Worm (Caenorhabditis elegans): ENCODE data around the gene F42A9.7.

DNA sequence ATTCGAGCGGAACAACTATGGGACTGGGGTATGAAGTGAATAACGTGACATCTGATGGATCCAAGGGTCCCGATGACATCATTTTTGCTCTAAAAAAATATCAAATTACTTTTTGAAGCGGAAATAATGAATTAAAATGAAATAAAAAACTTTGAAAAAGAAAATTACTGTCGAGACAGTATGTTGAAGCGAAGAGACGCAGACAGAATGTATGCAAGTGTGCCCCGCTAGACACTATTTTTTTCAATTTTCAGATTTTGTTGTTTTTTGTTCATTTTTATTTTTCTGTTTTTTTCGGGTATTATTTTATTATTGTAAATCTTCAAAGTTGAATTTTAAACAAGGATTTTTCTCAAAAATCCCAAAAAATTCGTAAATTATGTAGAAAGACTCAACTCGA is 1.8 kb upstream of the F42A9.7 start, which contains the start of gene F42A9.8:
- TF ChIP-seq blmp-1 (tag; optimal IDR thresholded peaks at IDR 0.05; ENCODE audit: insufficient read depth): no peak
- no peak for TF ChIP-seq nhr-11 (tag; optimal IDR thresholded peaks at IDR 0.05)
- TF ChIP-seq nhr-237 (tag; optimal IDR thresholded peaks at IDR 0.05): no peak
- TF ChIP-seq nhr-21 (tag; optimal IDR thresholded peaks at IDR 0.05): no peak
- TF ChIP-seq nhr-25 (tag; optimal IDR thresholded peaks at IDR 0.05): no peak
- TF ChIP-seq nhr-23 (tag; optimal IDR thresholded peaks at IDR 0.05): no peak
- TF ChIP-seq skn-1 (tag; optimal IDR thresholded peaks at IDR 0.05): no peak
- TF ChIP-seq egl-27 (tag; optimal IDR thresholded peaks at IDR 0.05): no peak
- TF ChIP-seq fos-1 (tag; optimal IDR thresholded peaks at IDR 0.05): no peak
